Worm (Caenorhabditis elegans) whole organism, young adult: ENCODE results near the gene C38C6.3.

ENCODE experiments used
- B0035.1 ChIP-seq: sonication (generic microtip); optimal IDR thresholded peaks from 2 replicates; lab custom pipeline; 2016; ENCODE audit warnings: missing genetic modification characterization, mild to moderate bottlenecking, missing compliant biosample characterization, missing genotype, missing genetic modification reagents
- C06A6.2 ChIP-seq: fragments of 200-800 bp; sonication (Bioruptor generic); conservative IDR thresholded peaks from 2 replicates; pipeline ENCODE4 v1.3.6; 2022; ENCODE audit warnings: missing genetic modification characterization, missing compliant biosample characterization
- F37B4.10 ChIP-seq: fragments of 200-800 bp; sonication (Bioruptor generic); IDR thresholded peaks from 2 replicates; pipeline ENCODE4 v1.3.6; 2022; ENCODE audit warnings: missing genetic modification characterization, missing compliant biosample characterization
- F49E8.2 ChIP-seq: sonication (generic microtip); optimal IDR thresholded peaks from 3 replicates; lab custom pipeline; 2017; ENCODE audit warnings: missing genetic modification characterization, mild to moderate bottlenecking, missing compliant biosample characterization, antibody characterized with exemption, moderate library complexity; ENCODE audit not compliant: insufficient read depth
- F52B5.7 ChIP-seq: sonication (generic microtip); optimal IDR thresholded peaks from 2 replicates; lab custom pipeline; 2016; ENCODE audit warnings: mild to moderate bottlenecking, missing genetic modification characterization, missing compliant biosample characterization
- F55B11.4 ChIP-seq: sonication (generic microtip); optimal IDR thresholded peaks from 2 replicates; lab custom pipeline; 2016; ENCODE audit warnings: missing compliant biosample characterization, missing genetic modification characterization, borderline replicate concordance; ENCODE audit not compliant: insufficient read depth
- F57A8.1 ChIP-seq: fragments of 200-800 bp; sonication (Bioruptor generic); optimal IDR thresholded peaks from 2 replicates; lab custom pipeline; 2018; ENCODE audit warnings: mild to moderate bottlenecking, missing genetic modification characterization, moderate library complexity, missing compliant biosample characterization
- F57C9.4 ChIP-seq: sonication (generic microtip); optimal IDR thresholded peaks from 2 replicates; lab custom pipeline; 2017; ENCODE audit warnings: mild to moderate bottlenecking, missing genetic modification characterization, missing compliant biosample characterization
- K12H6.12 ChIP-seq: fragments of 200-800 bp; sonication (Bioruptor generic); optimal IDR thresholded peaks from 2 replicates; lab custom pipeline; 2018; ENCODE audit warnings: mild to moderate bottlenecking, missing genetic modification characterization, missing compliant biosample characterization
- T07F8.4 ChIP-seq: sonication (generic microtip); optimal IDR thresholded peaks from 2 replicates; lab custom pipeline; 2016; ENCODE audit warnings: mild to moderate bottlenecking, missing genetic modification characterization, moderate library complexity, missing compliant biosample characterization
- Y56A3A.18 ChIP-seq: fragments of 200-800 bp; sonication (Bioruptor generic); IDR thresholded peaks from 2 replicates; pipeline ENCODE4 v1.3.6; 2022; ENCODE audit warnings: missing genetic modification reagents, missing genetic modification characterization, missing compliant biosample characterization
- Y79H2A.3 ChIP-seq: fragments of 200-800 bp; sonication (Bioruptor generic); conservative IDR thresholded peaks from 2 replicates; pipeline ENCODE4 v1.3.6; 2022; ENCODE audit warnings: missing genetic modification reagents, missing genetic modification characterization, missing compliant biosample characterization
- ZK185.1 ChIP-seq: sonication (generic microtip); optimal IDR thresholded peaks from 2 replicates; lab custom pipeline; 2016; ENCODE audit warnings: mild to moderate bottlenecking, missing genetic modification characterization, missing compliant biosample characterization; ENCODE audit not compliant: poor library complexity, severe bottlenecking
- attf-5 ChIP-seq: fragments of 200-800 bp; sonication (Bioruptor generic); optimal IDR thresholded peaks from 2 replicates; lab custom pipeline; 2018; ENCODE audit warnings: mild to moderate bottlenecking, missing genetic modification characterization, missing compliant biosample characterization
- ccch-3 ChIP-seq: fragments of 200-800 bp; sonication (Bioruptor generic); optimal IDR thresholded peaks from 2 replicates; lab custom pipeline; 2018; ENCODE audit warnings: mild to moderate bottlenecking, missing genetic modification characterization, missing compliant biosample characterization
- cebp-2 ChIP-seq: fragments of 200-800 bp; sonication (Bioruptor generic); IDR thresholded peaks from 2 replicates; pipeline ENCODE4 v1.3.6; 2022; ENCODE audit warnings: missing genetic modification characterization, missing compliant biosample characterization
- ceh-40 ChIP-seq: fragments of 200-800 bp; sonication (Bioruptor generic); IDR thresholded peaks from 2 replicates; pipeline ENCODE4 v1.3.6; 2022; ENCODE audit warnings: missing genetic modification characterization, missing compliant biosample characterization
- fkh-3 ChIP-seq: sonication (generic microtip); optimal IDR thresholded peaks from 2 replicates; lab custom pipeline; 2016; ENCODE audit warnings: mild to moderate bottlenecking, missing genetic modification characterization, missing compliant biosample characterization
- hlh-26 ChIP-seq: fragments of 200-800 bp; sonication (Bioruptor generic); conservative IDR thresholded peaks from 2 replicates; pipeline ENCODE4 v1.3.6; 2022; ENCODE audit warnings: missing genetic modification reagents, missing genetic modification characterization, missing compliant biosample characterization
- hmg-1.2 ChIP-seq: fragments of 200-800 bp; sonication (Bioruptor generic); IDR thresholded peaks from 2 replicates; pipeline ENCODE4 v1.3.6; 2022; ENCODE audit warnings: missing genetic modification reagents, missing genetic modification characterization, missing compliant biosample characterization
- hmg-20 ChIP-seq: fragments of 200-800 bp; sonication (Bioruptor generic); IDR thresholded peaks from 2 replicates; pipeline ENCODE4 v1.3.6; 2022; ENCODE audit warnings: missing genetic modification reagents, missing genetic modification characterization, missing compliant biosample characterization
- hsf-1 ChIP-seq: fragments of 200-800 bp; sonication (Bioruptor generic); IDR thresholded peaks from 2 replicates; pipeline ENCODE4 v1.3.6; 2022; ENCODE audit warnings: missing genetic modification reagents, missing genetic modification characterization, missing compliant biosample characterization
- lin-26 ChIP-seq: fragments of 200-800 bp; sonication (Bioruptor generic); IDR thresholded peaks from 2 replicates; pipeline ENCODE4 v1.3.6; 2022; ENCODE audit warnings: missing genetic modification reagents, missing genetic modification characterization, missing compliant biosample characterization
- lin-54 ChIP-seq: fragments of 200-800 bp; sonication (Bioruptor generic); optimal IDR thresholded peaks from 2 replicates; lab custom pipeline; 2018; ENCODE audit warnings: mild to moderate bottlenecking, missing genetic modification characterization, missing compliant biosample characterization
- lsy-27 ChIP-seq: sonication (generic microtip); optimal IDR thresholded peaks from 2 replicates; lab custom pipeline; 2017; ENCODE audit warnings: missing genetic modification characterization, mild to moderate bottlenecking, missing compliant biosample characterization, antibody characterized with exemption, missing genotype, borderline replicate concordance; ENCODE audit not compliant: insufficient read depth
- madf-6 ChIP-seq: fragments of 200-800 bp; sonication (Bioruptor generic); IDR thresholded peaks from 2 replicates; pipeline ENCODE4 v1.3.6; 2022; ENCODE audit warnings: missing genetic modification reagents, missing genetic modification characterization, missing compliant biosample characterization
- madf-8 ChIP-seq: fragments of 200-800 bp; sonication (Bioruptor generic); conservative IDR thresholded peaks from 2 replicates; pipeline ENCODE4 v1.3.6; 2022; ENCODE audit warnings: missing genetic modification reagents, missing genetic modification characterization, missing compliant biosample characterization
- mel-28 ChIP-seq: sonication (generic microtip); optimal IDR thresholded peaks from 2 replicates; lab custom pipeline; 2016; ENCODE audit warnings: borderline replicate concordance, mild to moderate bottlenecking, missing genetic modification characterization, missing compliant biosample characterization
- nfya-1 ChIP-seq: sonication (generic microtip); optimal IDR thresholded peaks from 2 replicates; lab custom pipeline; 2017; ENCODE audit warnings: antibody characterized with exemption, missing compliant biosample characterization, missing genetic modification characterization, borderline replicate concordance; ENCODE audit not compliant: insufficient read depth
- nfyb-1 ChIP-seq: fragments of 200-800 bp; sonication (Bioruptor generic); IDR thresholded peaks from 2 replicates; pipeline ENCODE4 v1.3.6; 2022; ENCODE audit warnings: missing genetic modification reagents, missing genetic modification characterization, missing compliant biosample characterization
- nhr-120 ChIP-seq: fragments of 200-800 bp; sonication (Bioruptor generic); IDR thresholded peaks from 2 replicates; pipeline ENCODE4 v1.3.6; 2022; ENCODE audit warnings: missing genetic modification characterization, missing compliant biosample characterization
- nhr-179 ChIP-seq: sonication (generic microtip); optimal IDR thresholded peaks from 2 replicates; lab custom pipeline; 2016; ENCODE audit warnings: mild to moderate bottlenecking, missing genetic modification characterization, missing compliant biosample characterization
- rpc-1 ChIP-seq, 2 experiments: fragments of 150-350 bp in 1 of 2; sonication (generic microtip) in 1 of 2; optimal IDR thresholded peaks; 2 replicates each; lab custom pipeline; 2014 to 2018; ENCODE audit warnings: missing biosample characterization in 1 of 2, missing genetic modification characterization in 1 of 2, missing genetic modification reagents in 1 of 2, missing genotype in 1 of 2
- snpc-1.3 ChIP-seq: sonication (generic microtip); optimal IDR thresholded peaks from 2 replicates; lab custom pipeline; 2017; ENCODE audit warnings: missing genetic modification characterization, mild to moderate bottlenecking, missing compliant biosample characterization, antibody characterized with exemption, moderate library complexity, missing genotype, missing genetic modification reagents; ENCODE audit not compliant: insufficient read depth
- snpc-4 ChIP-seq, 5 experiments: fragments of 150-350 bp in 1 of 5; sonication (generic microtip) in 4 of 5; optimal IDR thresholded peaks; 2 replicates each; lab custom pipeline; 2014 to 2018; ENCODE audit warnings: missing genetic modification characterization in 5 of 5, missing biosample characterization in 3 of 5, antibody characterized with exemption in 2 of 5, mild to moderate bottlenecking in 2 of 5, missing compliant biosample characterization in 2 of 5, missing genotype in 2 of 5, moderate library complexity in 2 of 5, missing genetic modification reagents in 1 of 5
- somi-1 ChIP-seq: fragments of 200-800 bp; sonication (Bioruptor generic); optimal IDR thresholded peaks from 2 replicates; lab custom pipeline; 2018; ENCODE audit warnings: mild to moderate bottlenecking, missing genetic modification characterization, missing compliant biosample characterization
- sptf-2 ChIP-seq: fragments of 200-800 bp; sonication (Bioruptor generic); optimal IDR thresholded peaks from 2 replicates; lab custom pipeline; 2018; ENCODE audit warnings: mild to moderate bottlenecking, missing genetic modification characterization, missing compliant biosample characterization
- unc-62 ChIP-seq: fragments of 150-350 bp; optimal IDR thresholded peaks from 2 replicates; lab custom pipeline; 2014; ENCODE audit warnings: missing biosample characterization, missing genetic modification reagents, missing genetic modification characterization
- zfh-2 ChIP-seq: fragments of 200-800 bp; sonication (Bioruptor generic); conservative IDR thresholded peaks from 2 replicates; pipeline ENCODE4 v1.3.6; 2022; ENCODE audit warnings: missing genetic modification reagents, missing genetic modification characterization, missing compliant biosample characterization
- ztf-25 ChIP-seq: fragments of 200-800 bp; sonication (Bioruptor generic); IDR thresholded peaks from 2 replicates; pipeline ENCODE4 v1.3.6; 2022; ENCODE audit warnings: missing genetic modification reagents, missing genetic modification characterization, missing compliant biosample characterization
- ztf-3 ChIP-seq: fragments of 200-800 bp; sonication (Bioruptor generic); optimal IDR thresholded peaks from 2 replicates; lab custom pipeline; 2018; ENCODE audit warnings: mild to moderate bottlenecking, missing genetic modification characterization, missing compliant biosample characterization

The C38C6.3 gene

ce11 chrII:14592629-14593028, 40.3 kb upstream of the C38C6.3 start:
- TF ChIP-seq hlh-26 (GFP tag; lab: Robert Waterston, UW) (no peak), zfh-2 (no peak), F57A8.1 (GFP tag; lab: Kevin White, UChicago) (no peak), Y79H2A.3 (GFP tag; lab: Robert Waterston, UW) (no peak), F52B5.7 (tag; lab: Kevin White, UChicago) (no peak), C06A6.2 (GFP tag; lab: Robert Waterston, UW) (no peak), snpc-1.3 (no peak), F49E8.2 (tag; lab: Kevin White, UChicago) (no peak)

DNA sequence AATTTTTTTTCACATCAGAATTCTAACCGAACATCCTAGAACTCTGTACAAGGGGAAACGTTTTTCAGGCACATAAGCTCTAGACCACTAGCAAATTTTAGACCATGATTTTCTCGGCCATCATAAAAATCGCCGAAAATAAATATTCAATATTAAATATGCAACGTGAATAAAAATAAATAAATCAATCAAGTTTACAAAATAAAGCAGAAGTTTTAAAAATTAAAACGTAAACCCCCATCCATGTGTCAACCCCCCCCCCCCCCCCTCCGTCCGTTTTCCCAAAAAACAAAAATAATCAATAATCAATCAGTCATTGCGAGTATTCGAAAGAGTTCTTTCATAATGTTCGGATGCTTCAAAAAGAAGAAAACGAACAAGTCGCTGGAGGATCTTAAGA, 39.6 kb upstream of the C38C6.3 start, which contains the start of gene catp-4:
Gene catp-4 (plus strand): TSS at position 301 of the 400 bp plus-strand sequence.
- TF ChIP-seq unc-62 (GFP tag; lab: Kevin White, UChicago) (no peak), C06A6.2 (GFP tag; lab: Robert Waterston, UW) (no peak), T07F8.4 (tag; lab: Kevin White, UChicago) (no peak), madf-8 (no peak), F52B5.7 (tag; lab: Kevin White, UChicago) (no peak), somi-1 (GFP tag; lab: Kevin White, UChicago) (no peak), hmg-1.2 (GFP tag; lab: Robert Waterston, UW) (no peak), F37B4.10 (GFP tag; lab: Robert Waterston, UW) (no peak), Y56A3A.18 (GFP tag; lab: Robert Waterston, UW) (no peak)

ce11 chrII:14597788-14598187, 35.1 kb upstream of the C38C6.3 start:
- TF ChIP-seq madf-6 (GFP tag; lab: Robert Waterston, UW) (0 out of 2 replicates have a peak, but pooled peaks have one; percentile 17), ZK185.1 (tag; lab: Kevin White, UChicago) (no peak)

ce11 chrII:14598367-14598766, 34.6 kb upstream of the C38C6.3 start:
- TF ChIP-seq cebp-2 (GFP tag; lab: Robert Waterston, UW) (no peak), ceh-40 (GFP tag; lab: Robert Waterston, UW) (no peak), rpc-1 (optimal IDR thresholded peaks at IDR 0.05; lab: Kevin White, UChicago) (no peak), rpc-1 (tag; optimal IDR thresholded peaks at IDR 0.05; lab: Kevin White, UChicago) (no peak), F52B5.7 (tag; lab: Kevin White, UChicago) (no peak), lsy-27 (tag; lab: Kevin White, UChicago) (no peak), K12H6.12 (tag; lab: Kevin White, UChicago) (peak; percentile 30), snpc-4 (GFP tag; optimal IDR thresholded peaks at IDR 0.05; lab: Kevin White, UChicago) (no peak), snpc-4 (tag; optimal IDR thresholded peaks at IDR 0.05; lab: Kevin White, UChicago) (peak in 1 of 4 experiments; percentile 17), F57C9.4 (tag; lab: Kevin White, UChicago) (no peak), Y79H2A.3 (GFP tag; lab: Robert Waterston, UW) (no peak), hsf-1 (peak; percentile 83), ztf-25 (GFP tag; lab: Robert Waterston, UW) (no peak), nhr-179 (tag; lab: Kevin White, UChicago) (no peak), lin-54 (GFP tag; lab: Kevin White, UChicago) (peak; percentile 40), attf-5 (GFP tag; lab: Kevin White, UChicago) (peak; percentile 4), nhr-120 (no peak), fkh-3 (tag; lab: Kevin White, UChicago) (no peak), nfyb-1 (GFP tag; lab: Robert Waterston, UW) (peak; percentile 54; the same call in 1 of the 2 replicates), mel-28 (tag; lab: Kevin White, UChicago) (no peak), ztf-3 (GFP tag; lab: Kevin White, UChicago) (no peak), unc-62 (GFP tag; lab: Kevin White, UChicago) (no peak), madf-8 (no peak), nfya-1 (tag; lab: Kevin White, UChicago) (no peak), lin-26 (GFP tag; lab: Robert Waterston, UW) (no peak), sptf-2 (GFP tag; lab: Kevin White, UChicago) (no peak), B0035.1 (tag; lab: Kevin White, UChicago) (no peak), ccch-3 (GFP tag; lab: Kevin White, UChicago) (no peak), F55B11.4 (tag; lab: Kevin White, UChicago) (no peak), hmg-20 (GFP tag; lab: Robert Waterston, UW) (no peak)
